Fruit fly (Drosophila melanogaster) whole organism, prepupa: ENCODE data around the gene Gss2.

Experiments used
- Blimp-1 ChIP-seq: fragments of 200-800 bp; sonication (Bioruptor generic); optimal IDR thresholded peaks from 3 replicates; lab custom pipeline; 2017; ENCODE audit warnings: missing biosample characterization, missing genetic modification characterization, mild to moderate bottlenecking, moderate library complexity, missing genetic modification reagents
- CG10631 ChIP-seq: fragments of 200-800 bp; sonication (Bioruptor generic); optimal IDR thresholded peaks from 2 replicates; lab custom pipeline; 2016; ENCODE audit warnings: missing biosample characterization, missing genetic modification characterization
- CG10669 ChIP-seq: fragments of 200-800 bp; sonication (Bioruptor generic); optimal IDR thresholded peaks from 3 replicates; lab custom pipeline; 2018; ENCODE audit warnings: missing biosample characterization, mild to moderate bottlenecking, missing genetic modification characterization, moderate library complexity
- CG11294 ChIP-seq: fragments of 200-800 bp; sonication (Bioruptor generic); IDR thresholded peaks from 2 replicates; pipeline ENCODE4 v1.3.6; 2022; ENCODE audit warnings: missing biosample characterization, missing genetic modification characterization
- CG11762 ChIP-seq: fragments of 200-800 bp; sonication (Bioruptor generic); optimal IDR thresholded peaks from 3 replicates; lab custom pipeline; 2016; ENCODE audit warnings: missing biosample characterization, missing genetic modification characterization; ENCODE audit not compliant: insufficient read depth
- CG11902 ChIP-seq: fragments of 200-800 bp; sonication (Bioruptor generic); optimal IDR thresholded peaks from 3 replicates; lab custom pipeline; 2016; ENCODE audit warnings: missing biosample characterization, missing genetic modification characterization
- CG15336 ChIP-seq: fragments of 200-800 bp; sonication (Bioruptor generic); IDR thresholded peaks from 2 replicates; pipeline ENCODE4 v1.3.6; 2022; ENCODE audit warnings: missing biosample characterization, missing genetic modification characterization
- CG1621 ChIP-seq: fragments of 200-800 bp; sonication (Bioruptor generic); optimal IDR thresholded peaks from 3 replicates; lab custom pipeline; 2018; ENCODE audit warnings: missing biosample characterization, mild to moderate bottlenecking, missing genetic modification characterization
- CG16779 ChIP-seq: fragments of 200-800 bp; sonication (Bioruptor generic); optimal IDR thresholded peaks from 3 replicates; lab custom pipeline; 2017; ENCODE audit warnings: missing biosample characterization, mild to moderate bottlenecking, missing genetic modification characterization
- CG31627 ChIP-seq: fragments of 200-800 bp; sonication (Bioruptor generic); optimal IDR thresholded peaks from 3 replicates; lab custom pipeline; 2016; ENCODE audit warnings: missing biosample characterization, missing genetic modification characterization
- CG34406 ChIP-seq: fragments of 200-800 bp; sonication (Bioruptor generic); optimal IDR thresholded peaks from 3 replicates; lab custom pipeline; 2016; ENCODE audit warnings: missing biosample characterization, missing genetic modification characterization
- CG3919 ChIP-seq: fragments of 200-800 bp; sonication (Bioruptor generic); optimal IDR thresholded peaks from 3 replicates; lab custom pipeline; 2016; ENCODE audit warnings: missing biosample characterization, missing genetic modification characterization
- CG4318 ChIP-seq: fragments of 200-800 bp; sonication (Bioruptor generic); optimal IDR thresholded peaks from 3 replicates; lab custom pipeline; 2017; ENCODE audit warnings: missing biosample characterization, mild to moderate bottlenecking, missing genetic modification characterization
- CG6163 ChIP-seq: fragments of 200-800 bp; sonication (Bioruptor generic); IDR thresholded peaks from 3 replicates; pipeline ENCODE4 v1.3.6; 2022; ENCODE audit warnings: missing biosample characterization, missing genetic modification characterization
- CG6276 ChIP-seq: fragments of 200-800 bp; sonication (Bioruptor generic); optimal IDR thresholded peaks from 2 replicates; lab custom pipeline; 2017; ENCODE audit warnings: missing biosample characterization, mild to moderate bottlenecking, missing genetic modification characterization
- CG6792 ChIP-seq: fragments of 200-800 bp; sonication (Bioruptor generic); optimal IDR thresholded peaks from 3 replicates; lab custom pipeline; 2016; ENCODE audit warnings: missing biosample characterization, missing genetic modification characterization
- CG6808 ChIP-seq: fragments of 200-800 bp; sonication (Bioruptor generic); optimal IDR thresholded peaks from 3 replicates; lab custom pipeline; 2017; ENCODE audit warnings: missing biosample characterization, missing genetic modification characterization, mild to moderate bottlenecking, moderate library complexity, missing genetic modification reagents
- CG6854 ChIP-seq: fragments of 200-800 bp; sonication (Bioruptor generic); optimal IDR thresholded peaks from 2 replicates; lab custom pipeline; 2017; ENCODE audit warnings: missing biosample characterization, mild to moderate bottlenecking, missing genetic modification characterization
- CG8319 ChIP-seq: fragments of 200-800 bp; sonication (Bioruptor generic); optimal IDR thresholded peaks from 3 replicates; lab custom pipeline; 2016; ENCODE audit warnings: missing biosample characterization, missing genetic modification characterization
- CG8632 ChIP-seq: fragments of 200-800 bp; sonication (Bioruptor generic); optimal IDR thresholded peaks from 3 replicates; lab custom pipeline; 2016; ENCODE audit warnings: missing biosample characterization, missing genetic modification characterization
- CG9139 ChIP-seq: fragments of 200-800 bp; sonication (Bioruptor generic); optimal IDR thresholded peaks from 3 replicates; lab custom pipeline; 2017; ENCODE audit warnings: missing biosample characterization, mild to moderate bottlenecking, missing genetic modification characterization
- Eip75B ChIP-seq: fragments of 200-800 bp; sonication (Bioruptor generic); optimal IDR thresholded peaks from 3 replicates; lab custom pipeline; 2016; ENCODE audit warnings: missing biosample characterization, missing genetic modification characterization
- Ets21C ChIP-seq: fragments of 200-800 bp; sonication (Bioruptor generic); optimal IDR thresholded peaks from 3 replicates; lab custom pipeline; 2016; ENCODE audit warnings: missing biosample characterization, missing genetic modification characterization
- Ets96B ChIP-seq: fragments of 200-800 bp; optimal IDR thresholded peaks from 2 replicates; lab custom pipeline; 2019; ENCODE audit warnings: missing biosample characterization, mild to moderate bottlenecking, missing genetic modification characterization, moderate library complexity
- Gug ChIP-seq: fragments of 200-800 bp; sonication (Bioruptor generic); IDR thresholded peaks from 2 replicates; pipeline ENCODE4 v1.3.6; 2022; ENCODE audit warnings: missing biosample characterization, missing genetic modification characterization
- Hr38 ChIP-seq: sonication (Bioruptor generic); optimal IDR thresholded peaks from 2 replicates; lab custom pipeline; 2016; ENCODE audit warnings: missing biosample characterization, missing genetic modification characterization
- Hr39 ChIP-seq: fragments of 200-800 bp; sonication (Bioruptor generic); optimal IDR thresholded peaks from 2 replicates; lab custom pipeline; 2016; ENCODE audit warnings: missing biosample characterization, missing genetic modification characterization
- Hr4 ChIP-seq: fragments of 200-800 bp; sonication (Bioruptor generic); optimal IDR thresholded peaks from 3 replicates; lab custom pipeline; 2016; ENCODE audit warnings: missing biosample characterization, missing genetic modification characterization
- Lpt ChIP-seq: fragments of 200-800 bp; sonication (Bioruptor generic); optimal IDR thresholded peaks from 3 replicates; lab custom pipeline; 2016; ENCODE audit warnings: missing biosample characterization, missing genetic modification characterization
- Met ChIP-seq: fragments of 200-800 bp; sonication (Bioruptor generic); optimal IDR thresholded peaks from 3 replicates; lab custom pipeline; 2016; ENCODE audit warnings: missing biosample characterization, missing genetic modification characterization
- OdsH ChIP-seq: fragments of 200-800 bp; sonication (Bioruptor generic); optimal IDR thresholded peaks from 3 replicates; lab custom pipeline; 2016; ENCODE audit warnings: missing biosample characterization, missing genetic modification characterization
- Sox102F ChIP-seq: fragments of 200-800 bp; sonication (Bioruptor generic); optimal IDR thresholded peaks from 2 replicates; lab custom pipeline; 2016; ENCODE audit warnings: missing biosample characterization, mild to moderate bottlenecking, missing genetic modification characterization
- Sox14 ChIP-seq: fragments of 200-800 bp; sonication (Bioruptor generic); optimal IDR thresholded peaks from 3 replicates; lab custom pipeline; 2016; ENCODE audit warnings: missing biosample characterization, missing genetic modification characterization
- Sox15 ChIP-seq: fragments of 200-800 bp; sonication (Bioruptor generic); optimal IDR thresholded peaks from 3 replicates; lab custom pipeline; 2016; ENCODE audit warnings: missing biosample characterization, missing genetic modification characterization
- achi ChIP-seq: fragments of 200-800 bp; sonication (Bioruptor generic); optimal IDR thresholded peaks from 3 replicates; lab custom pipeline; 2016; ENCODE audit warnings: missing biosample characterization, missing genetic modification characterization
- acj6 ChIP-seq: fragments of 200-800 bp; sonication (Bioruptor generic); optimal IDR thresholded peaks from 3 replicates; lab custom pipeline; 2016; ENCODE audit warnings: missing biosample characterization, missing genetic modification characterization
- dac ChIP-seq: fragments of 200-800 bp; sonication (Bioruptor generic); optimal IDR thresholded peaks from 2 replicates; lab custom pipeline; 2017; ENCODE audit warnings: missing biosample characterization, mild to moderate bottlenecking, missing genetic modification characterization
- dsx ChIP-seq: fragments of 200-800 bp; optimal IDR thresholded peaks from 3 replicates; lab custom pipeline; 2019; ENCODE audit warnings: missing biosample characterization, mild to moderate bottlenecking, missing genetic modification characterization, moderate library complexity; ENCODE audit not compliant: poor library complexity, severe bottlenecking
- eg ChIP-seq: fragments of 200-800 bp; sonication (Bioruptor generic); IDR thresholded peaks from 3 replicates; pipeline ENCODE4 v1.3.6; 2022; ENCODE audit warnings: missing biosample characterization, missing genetic modification characterization
- esn ChIP-seq: fragments of 200-800 bp; sonication (Bioruptor generic); optimal IDR thresholded peaks from 2 replicates; lab custom pipeline; 2016; ENCODE audit warnings: missing biosample characterization, mild to moderate bottlenecking, missing genetic modification characterization, moderate library complexity
- fd59A ChIP-seq: fragments of 200-800 bp; sonication (Bioruptor generic); optimal IDR thresholded peaks from 2 replicates; lab custom pipeline; 2017; ENCODE audit warnings: missing biosample characterization, mild to moderate bottlenecking, missing genetic modification characterization, missing genetic modification reagents
- fd85E ChIP-seq: fragments of 200-800 bp; sonication (Bioruptor generic); optimal IDR thresholded peaks from 3 replicates; lab custom pipeline; 2016; ENCODE audit warnings: missing biosample characterization, missing genetic modification characterization
- fkh ChIP-seq: fragments of 200-800 bp; sonication (Bioruptor generic); optimal IDR thresholded peaks from 3 replicates; lab custom pipeline; 2017; ENCODE audit warnings: missing biosample characterization, mild to moderate bottlenecking, missing genetic modification characterization, moderate library complexity
- lz ChIP-seq: fragments of 200-800 bp; sonication (Bioruptor generic); optimal IDR thresholded peaks from 3 replicates; lab custom pipeline; 2016; ENCODE audit warnings: missing biosample characterization, missing genetic modification characterization
- net ChIP-seq: fragments of 200-800 bp; sonication (Bioruptor generic); optimal IDR thresholded peaks from 3 replicates; lab custom pipeline; 2016; ENCODE audit warnings: missing biosample characterization, missing genetic modification characterization
- pdm3 ChIP-seq: fragments of 200-800 bp; sonication (Bioruptor generic); optimal IDR thresholded peaks from 3 replicates; lab custom pipeline; 2016; ENCODE audit warnings: missing biosample characterization, missing genetic modification characterization
- salr ChIP-seq, 2 experiments: fragments of 200-800 bp; sonication (Bioruptor generic); optimal IDR thresholded peaks; 3 replicates each; lab custom pipeline; 2016 to 2018; ENCODE audit warnings: missing biosample characterization in 2 of 2, missing genetic modification characterization in 2 of 2, mild to moderate bottlenecking in 1 of 2
- spab ChIP-seq: fragments of 200-800 bp; sonication (Bioruptor generic); optimal IDR thresholded peaks from 2 replicates; lab custom pipeline; 2017; ENCODE audit warnings: missing biosample characterization, mild to moderate bottlenecking, missing genetic modification characterization, missing genetic modification reagents
- ss ChIP-seq, 2 experiments: fragments of 200-800 bp; sonication (Bioruptor generic); optimal IDR thresholded peaks; 2 replicates in 1 of 2; 3 replicates in 1 of 2; lab custom pipeline; 2017 to 2018; ENCODE audit warnings: mild to moderate bottlenecking in 2 of 2, missing biosample characterization in 2 of 2, missing genetic modification characterization in 2 of 2, moderate library complexity in 1 of 2
- vri ChIP-seq: fragments of 200-800 bp; sonication (Bioruptor generic); optimal IDR thresholded peaks from 3 replicates; lab custom pipeline; 2016; ENCODE audit warnings: missing biosample characterization, mild to moderate bottlenecking, missing genetic modification characterization

The Gss2 gene

DNA sequence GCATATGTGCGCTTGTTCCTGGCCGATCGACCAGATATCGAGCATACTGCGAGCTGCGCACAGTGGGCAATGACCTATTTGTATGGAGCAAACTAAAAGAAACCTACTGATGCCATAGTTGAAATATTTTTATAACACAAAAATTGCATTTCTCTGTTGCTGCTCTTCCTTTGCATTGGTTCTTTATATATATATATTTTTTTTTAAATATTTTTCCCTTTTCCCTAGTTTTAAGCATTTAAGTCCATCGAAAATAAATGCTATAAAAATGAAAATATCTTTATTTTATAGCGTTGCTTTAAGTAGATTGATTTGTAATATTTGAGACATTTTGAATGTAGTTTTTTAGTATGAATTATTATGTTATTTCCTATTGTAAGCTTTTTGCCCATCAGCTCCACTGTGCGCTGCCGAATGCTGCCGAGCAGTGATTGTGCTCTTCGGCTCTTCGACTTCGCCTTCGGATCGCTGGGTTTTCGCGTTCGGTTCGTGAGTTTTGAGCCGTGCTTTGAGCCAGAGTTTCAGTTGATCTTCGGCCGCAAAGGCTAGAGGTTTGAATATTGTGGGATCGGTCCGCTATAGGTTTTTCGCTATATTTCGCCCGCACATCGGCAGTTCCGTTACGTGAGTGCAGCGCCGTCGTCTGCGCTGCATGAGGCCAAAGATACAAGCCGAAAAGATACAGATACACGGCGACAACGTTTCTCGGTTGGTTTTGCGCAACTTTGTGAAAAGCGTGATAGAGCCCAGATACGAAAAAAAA lies 11.6 kb downstream of the Gss2 start, which contains the start of gene CG6847:
TSS of gene CG6847 (plus strand) at position 522 of the 763 bp plus-strand sequence.
- TF ChIP-seq CG8319 (GFP tag; lab: Kevin White, UChicago), result peak; percentile 21
- TF ChIP-seq acj6, result peak; percentile 67
- peak; percentile 45 for TF ChIP-seq Hr39 (GFP tag; lab: Kevin White, UChicago)
- peak; percentile 72 for TF ChIP-seq Eip75B (GFP tag; lab: Kevin White, UChicago)
- peak; percentile 70 to 82 for TF ChIP-seq ss (GFP tag; optimal IDR thresholded peaks at IDR 0.05; lab: Kevin White, UChicago)
- peak; percentile 32 for TF ChIP-seq CG9139 (GFP tag; lab: Kevin White, UChicago)
- TF ChIP-seq fkh (GFP tag; lab: Kevin White, UChicago), result peak; percentile 4
- TF ChIP-seq OdsH (GFP tag; lab: Kevin White, UChicago), result peak; percentile 86
- TF ChIP-seq achi (GFP tag; lab: Kevin White, UChicago), result peak; percentile 85
- peak; percentile 32 for TF ChIP-seq CG10669 (GFP tag; lab: Kevin White, UChicago)
- TF ChIP-seq dsx (GFP tag; lab: Kevin White, UChicago), result peak; percentile 65
- TF ChIP-seq CG1621 (tag; lab: Kevin White, UChicago), result no peak
- TF ChIP-seq Sox102F, result peak; percentile 66
- TF ChIP-seq spab (GFP tag; lab: Kevin White, UChicago), result peak; percentile 54
- no peak for TF ChIP-seq Blimp-1 (GFP tag; lab: Kevin White, UChicago)
- TF ChIP-seq fd85E (GFP tag; lab: Kevin White, UChicago), result no peak
- peak; percentile 78 for TF ChIP-seq net (GFP tag; lab: Kevin White, UChicago)
- peak; percentile 42 for TF ChIP-seq CG31627 (GFP tag; lab: Kevin White, UChicago)
- no peak for TF ChIP-seq Hr38 (GFP tag; lab: Kevin White, UChicago)
- peak; percentile 58 for TF ChIP-seq Sox14
- TF ChIP-seq Sox15 (GFP tag; lab: Kevin White, UChicago), result peak; percentile 55
- TF ChIP-seq pdm3 (GFP tag; lab: Kevin White, UChicago), result peak; percentile 62
- peak; percentile 27 for TF ChIP-seq CG11902
- TF ChIP-seq Ets21C (GFP tag; lab: Kevin White, UChicago), result no peak
- TF ChIP-seq CG6854 (GFP tag; lab: Kevin White, UChicago), result no peak
- peak; percentile 23 for TF ChIP-seq vri (GFP tag; lab: Kevin White, UChicago)
- peak; percentile 80 for TF ChIP-seq CG6276
- TF ChIP-seq CG6808 (GFP tag; lab: Kevin White, UChicago), result peak; percentile 52
- TF ChIP-seq CG3919 (GFP tag; lab: Kevin White, UChicago), result peak; percentile 50
- TF ChIP-seq eg (GFP tag; lab: Robert Waterston, UW), result peak; percentile 73
- TF ChIP-seq Lpt (GFP tag; lab: Kevin White, UChicago), result peak; percentile 65
- peak; percentile 90 for TF ChIP-seq CG4318 (GFP tag; lab: Kevin White, UChicago)
- peak; percentile 45 for TF ChIP-seq CG16779 (tag; lab: Kevin White, UChicago)
- TF ChIP-seq Hr4 (GFP tag; lab: Kevin White, UChicago), result peak; percentile 76
- TF ChIP-seq Ets96B (tag; lab: Kevin White, UChicago), result peak; percentile 36
- TF ChIP-seq fd59A (GFP tag; lab: Kevin White, UChicago), result peak; percentile 50
- TF ChIP-seq Met (GFP tag; lab: Kevin White, UChicago), result peak; percentile 66
- TF ChIP-seq CG15336 (GFP tag; lab: Robert Waterston, UW), result peak; percentile 52
- TF ChIP-seq CG11294 (GFP tag; lab: Robert Waterston, UW), result peak; percentile 19; the same call in 1 of the 2 replicates
- peak; percentile 69 for TF ChIP-seq lz (GFP tag; lab: Kevin White, UChicago)
- TF ChIP-seq CG6163, result peak; percentile 61; the same call in 2 of the 3 replicates
- TF ChIP-seq CG8632 (GFP tag; lab: Kevin White, UChicago), result peak; percentile 88
- peak; percentile 77 for TF ChIP-seq CG6792
- peak; percentile 59 for TF ChIP-seq Gug (GFP tag; lab: Robert Waterston, UW)
- peak; percentile 84 for TF ChIP-seq CG34406 (GFP tag; lab: Kevin White, UChicago)
- TF ChIP-seq CG11762 (GFP tag; lab: Kevin White, UChicago), result peak; percentile 48
- peak; percentile 82 for TF ChIP-seq esn (GFP tag; lab: Kevin White, UChicago)
- peak; percentile 35 for TF ChIP-seq dac (GFP tag; lab: Kevin White, UChicago)
- TF ChIP-seq salr (GFP tag; optimal IDR thresholded peaks at IDR 0.05; lab: Kevin White, UChicago), result peak in 1 of 2 experiments; percentile 81
- TF ChIP-seq CG10631 (GFP tag; lab: Kevin White, UChicago), result peak; percentile 75
